Worm (Caenorhabditis elegans): ENCODE measurements around the gene Y22D7AL.6.

Y22D7AL.6 gene

ce11 chrIII:1604514-1604976 lies at the start of gene Y22D7AL.6:
Gene Y22D7AL.6 (plus strand): TSS chrIII:1604926.
- TF ChIP-seq ztf-29 (GFP tag; IDR thresholded peaks at IDR 0.05) (peak; percentile 83), ref-1 (GFP tag; conservative IDR thresholded peaks at IDR 0.05) (peak; percentile 76), med-1 (GFP tag; optimal IDR thresholded peaks at IDR 0.05; ENCODE audit: insufficient read depth) (peak; percentile 39), ztf-23 (GFP tag; IDR thresholded peaks at IDR 0.05) (peak; percentile 85), cog-1 (tag; optimal IDR thresholded peaks at IDR 0.05) (peak; percentile 42), tab-1 (GFP tag; IDR thresholded peaks at IDR 0.05) (peak; percentile 91), T22C8.4 (GFP tag; IDR thresholded peaks at IDR 0.05) (peak; percentile 77), flt-1 (GFP tag; IDR thresholded peaks at IDR 0.05) (peak; percentile 92), klf-2 (GFP tag; conservative IDR thresholded peaks at IDR 0.05) (peak; percentile 89)

- TF ChIP-seq T22C8.4 (GFP tag; IDR thresholded peaks at IDR 0.05) (peak; percentile 8; the same call in 1 of the 2 replicates), ztf-29 (GFP tag; IDR thresholded peaks at IDR 0.05) (no peak), cog-1 (tag; optimal IDR thresholded peaks at IDR 0.05) (no peak)
Observed at ce11 chrIII:1558441-1559159, 46.1 kb upstream of the Y22D7AL.6 start, which contains the start of the genes eelo-1 and Y67D2.2. Gene eelo-1 (minus strand): TSS chrIII:1558529. Gene Y67D2.2 (plus strand): TSS chrIII:1558800.

- TF ChIP-seq ztf-23 (GFP tag; IDR thresholded peaks at IDR 0.05) (no peak), T22C8.4 (GFP tag; IDR thresholded peaks at IDR 0.05) (no peak), ztf-29 (GFP tag; IDR thresholded peaks at IDR 0.05) (no peak), med-1 (GFP tag; optimal IDR thresholded peaks at IDR 0.05; ENCODE audit: insufficient read depth) (no peak), tab-1 (GFP tag; IDR thresholded peaks at IDR 0.05) (no peak), ref-1 (GFP tag; conservative IDR thresholded peaks at IDR 0.05) (no peak), flt-1 (GFP tag; IDR thresholded peaks at IDR 0.05) (no peak), klf-2 (GFP tag; conservative IDR thresholded peaks at IDR 0.05) (no peak), cog-1 (tag; optimal IDR thresholded peaks at IDR 0.05) (no peak)
Observed at ce11 chrIII:1570006-1570405, 34.7 kb upstream of the Y22D7AL.6 start, which contains the start of gene rep-1. Gene rep-1 (plus strand): TSS chrIII:1570306.

ce11 chrIII:1575651-1576050 lies 29.1 kb upstream of the Y22D7AL.6 start:
- TF ChIP-seq ztf-29 (GFP tag; IDR thresholded peaks at IDR 0.05) (no peak), klf-2 (GFP tag; conservative IDR thresholded peaks at IDR 0.05) (no peak), tab-1 (GFP tag; IDR thresholded peaks at IDR 0.05) (no peak), ref-1 (GFP tag; conservative IDR thresholded peaks at IDR 0.05) (no peak), T22C8.4 (GFP tag; IDR thresholded peaks at IDR 0.05) (no peak), cog-1 (tag; optimal IDR thresholded peaks at IDR 0.05) (no peak), ztf-23 (GFP tag; IDR thresholded peaks at IDR 0.05) (no peak), med-1 (GFP tag; optimal IDR thresholded peaks at IDR 0.05; ENCODE audit: insufficient read depth) (no peak), flt-1 (GFP tag; IDR thresholded peaks at IDR 0.05) (no peak)

ce11 chrIII:1576451-1576850 lies 28.3 kb upstream of the Y22D7AL.6 start, which contains the start of gene Y22D7AL.7:
Gene Y22D7AL.7 (plus strand): TSS chrIII:1576751.
- TF ChIP-seq ztf-23 (GFP tag; IDR thresholded peaks at IDR 0.05) (no peak), tab-1 (GFP tag; IDR thresholded peaks at IDR 0.05) (no peak), ztf-29 (GFP tag; IDR thresholded peaks at IDR 0.05) (no peak), klf-2 (GFP tag; conservative IDR thresholded peaks at IDR 0.05) (no peak), ref-1 (GFP tag; conservative IDR thresholded peaks at IDR 0.05) (no peak), med-1 (GFP tag; optimal IDR thresholded peaks at IDR 0.05; ENCODE audit: insufficient read depth) (no peak), T22C8.4 (GFP tag; IDR thresholded peaks at IDR 0.05) (no peak), flt-1 (GFP tag; IDR thresholded peaks at IDR 0.05) (no peak), cog-1 (tag; optimal IDR thresholded peaks at IDR 0.05) (no peak)

ce11 chrIII:1578566-1578965 lies 26.2 kb upstream of the Y22D7AL.6 start:
- TF ChIP-seq T22C8.4 (GFP tag; IDR thresholded peaks at IDR 0.05) (peak; percentile 77), tab-1 (GFP tag; IDR thresholded peaks at IDR 0.05) (no peak)

- TF ChIP-seq flt-1 (GFP tag; IDR thresholded peaks at IDR 0.05) = no peak
- TF ChIP-seq T22C8.4 (GFP tag; IDR thresholded peaks at IDR 0.05) = no peak
- no peak for TF ChIP-seq ztf-23 (GFP tag; IDR thresholded peaks at IDR 0.05)
- TF ChIP-seq med-1 (GFP tag; optimal IDR thresholded peaks at IDR 0.05; ENCODE audit: insufficient read depth) = no peak
- no peak for TF ChIP-seq ref-1 (GFP tag; conservative IDR thresholded peaks at IDR 0.05)
- TF ChIP-seq tab-1 (GFP tag; IDR thresholded peaks at IDR 0.05) = no peak
- no peak for TF ChIP-seq cog-1 (tag; optimal IDR thresholded peaks at IDR 0.05)
- no peak for TF ChIP-seq ztf-29 (GFP tag; IDR thresholded peaks at IDR 0.05)
- no peak for TF ChIP-seq klf-2 (GFP tag; conservative IDR thresholded peaks at IDR 0.05)
Observed at ce11 chrIII:1579001-1579400, 25.7 kb upstream of the Y22D7AL.6 start.

- TF ChIP-seq cog-1 (tag; optimal IDR thresholded peaks at IDR 0.05) (no peak), klf-2 (GFP tag; conservative IDR thresholded peaks at IDR 0.05) (no peak), T22C8.4 (GFP tag; IDR thresholded peaks at IDR 0.05) (peak; percentile 97)
Observed at ce11 chrIII:1580142-1580541, 24.6 kb upstream of the Y22D7AL.6 start.

ce11 chrIII:1583529-1583928 lies 21.2 kb upstream of the Y22D7AL.6 start:
- TF ChIP-seq ztf-23 (GFP tag; IDR thresholded peaks at IDR 0.05) (no peak), T22C8.4 (GFP tag; IDR thresholded peaks at IDR 0.05) (peak; percentile 83), ref-1 (GFP tag; conservative IDR thresholded peaks at IDR 0.05) (no peak), klf-2 (GFP tag; conservative IDR thresholded peaks at IDR 0.05) (no peak)

- TF ChIP-seq ref-1 (GFP tag; conservative IDR thresholded peaks at IDR 0.05) (no peak), tab-1 (GFP tag; IDR thresholded peaks at IDR 0.05) (no peak), cog-1 (tag; optimal IDR thresholded peaks at IDR 0.05) (no peak), klf-2 (GFP tag; conservative IDR thresholded peaks at IDR 0.05) (no peak), med-1 (GFP tag; optimal IDR thresholded peaks at IDR 0.05; ENCODE audit: insufficient read depth) (no peak), flt-1 (GFP tag; IDR thresholded peaks at IDR 0.05) (no peak), ztf-29 (GFP tag; IDR thresholded peaks at IDR 0.05) (no peak), ztf-23 (GFP tag; IDR thresholded peaks at IDR 0.05) (no peak), T22C8.4 (GFP tag; IDR thresholded peaks at IDR 0.05) (no peak; the same call in 1 of the 2 replicates)
Observed at ce11 chrIII:1584216-1584715, 20.5 kb upstream of the Y22D7AL.6 start.
